Worm (Caenorhabditis elegans) whole organism, L4 larva: ENCODE data around the gene cdk-12.

Experiments
- F26F4.8 ChIP-seq: fragments of 200-800 bp; sonication (Bioruptor generic); conservative IDR thresholded peaks from 2 replicates; pipeline ENCODE4 v1.3.6; 2022; ENCODE audit warnings: missing genetic modification characterization, missing compliant biosample characterization
- ama-1 ChIP-seq: fragments of 150-350 bp; optimal IDR thresholded peaks from 2 replicates; lab custom pipeline; 2014; ENCODE audit warnings: inconsistent platforms, mixed read lengths
- nhr-10 ChIP-seq: fragments of 150-350 bp; optimal IDR thresholded peaks from 2 replicates; lab custom pipeline; 2014; ENCODE audit warnings: missing biosample characterization, missing genetic modification characterization
- nhr-25 ChIP-seq: sonication (generic microtip); optimal IDR thresholded peaks from 2 replicates; lab custom pipeline; 2017; ENCODE audit warnings: missing genetic modification characterization, mild to moderate bottlenecking, missing compliant biosample characterization, antibody characterized with exemption, moderate library complexity, borderline replicate concordance; ENCODE audit not compliant: insufficient read depth
- nhr-28 ChIP-seq: fragments of 150-350 bp; optimal IDR thresholded peaks from 2 replicates; lab custom pipeline; 2014; ENCODE audit warnings: missing biosample characterization, missing genetic modification characterization
- nhr-77 ChIP-seq: fragments of 150-350 bp; optimal IDR thresholded peaks from 2 replicates; lab custom pipeline; 2014; ENCODE audit warnings: missing biosample characterization, missing genetic modification characterization
- php-3 ChIP-seq: fragments of 200-800 bp; sonication (Bioruptor generic); IDR thresholded peaks from 2 replicates; pipeline ENCODE4 v1.3.6; 2022; ENCODE audit warnings: missing genetic modification reagents, missing genetic modification characterization, missing compliant biosample characterization
- snpc-4 ChIP-seq: fragments of 150-350 bp; optimal IDR thresholded peaks from 2 replicates; lab custom pipeline; 2014; ENCODE audit warnings: missing biosample characterization, missing genetic modification characterization
- zag-1 ChIP-seq: fragments of 150-350 bp; optimal IDR thresholded peaks from 2 replicates; lab custom pipeline; 2014; ENCODE audit warnings: missing biosample characterization, missing genetic modification characterization

DNA sequence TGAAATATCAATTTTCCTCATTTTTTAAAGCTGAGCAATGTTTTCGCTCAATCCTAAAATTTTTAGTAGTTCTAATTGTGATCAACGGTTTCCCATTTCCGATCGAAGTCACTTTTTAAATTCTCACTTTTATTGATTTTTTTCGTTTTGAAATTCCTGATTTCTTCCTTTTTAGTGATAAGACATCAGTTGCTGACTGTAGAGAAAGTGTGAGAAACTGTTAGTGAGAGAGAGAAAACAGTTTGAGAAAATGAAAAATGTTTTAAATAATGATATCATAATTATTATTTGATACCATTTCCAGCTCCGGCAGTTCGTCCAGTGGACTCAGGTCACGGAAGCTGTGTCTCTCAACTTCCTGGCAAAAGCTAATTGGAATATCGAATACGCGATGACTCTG is 18.3 kb upstream of the cdk-12 start:
- TF ChIP-seq ama-1 (lab: Kevin White, UChicago) (no peak), nhr-10 (tag; lab: Kevin White, UChicago) (no peak), F26F4.8 (no peak), nhr-25 (tag; lab: Kevin White, UChicago) (no peak), zag-1 (tag; lab: Kevin White, UChicago) (no peak), php-3 (GFP tag; lab: Robert Waterston, UW) (no peak), nhr-77 (no peak), snpc-4 (no peak), nhr-28 (tag; lab: Kevin White, UChicago) (peak; percentile 22)
